Worm (Caenorhabditis elegans): ENCODE data around the gene moma-1.

Gene moma-1

DNA sequence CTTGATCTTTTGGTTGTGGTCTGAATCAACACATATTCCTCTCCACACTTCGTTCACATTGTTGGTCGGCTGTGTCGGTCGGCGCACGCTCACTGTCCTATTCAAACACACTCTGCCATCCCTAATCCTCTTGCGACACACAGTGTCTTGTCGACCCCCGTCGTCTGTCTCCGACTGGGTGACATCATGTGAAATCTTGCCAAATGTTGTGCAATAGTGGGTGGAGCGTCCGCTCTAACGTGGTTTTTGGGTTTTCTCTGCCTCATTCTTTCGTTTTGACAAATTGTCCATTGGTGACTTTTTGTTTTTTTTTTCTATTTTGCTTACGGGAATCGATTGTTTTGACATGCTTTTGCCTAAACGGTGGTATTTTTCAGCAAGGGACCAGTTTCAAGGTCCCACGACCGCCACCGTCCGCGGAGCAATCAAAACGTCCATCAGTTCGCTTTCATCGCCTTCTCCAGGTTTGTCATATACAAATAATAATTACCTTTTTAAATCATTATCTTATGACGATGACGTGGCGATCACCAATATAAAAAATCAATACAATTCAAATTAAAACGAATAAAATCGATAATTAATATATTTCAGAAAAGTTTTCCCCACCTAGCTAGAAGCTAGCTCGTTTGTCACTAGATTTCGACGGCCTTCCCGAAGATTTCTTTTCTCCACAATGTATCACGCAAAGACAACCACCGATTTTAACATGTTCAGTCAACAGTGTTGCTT, 18.3 kb downstream of the moma-1 start (continued):
- TF ChIP-seq pqm-1 (tag; optimal IDR thresholded peaks at IDR 0.05), result peak; percentile 91
- TF ChIP-seq daf-12 (tag; optimal IDR thresholded peaks at IDR 0.05), result no peak
- peak; percentile 97 for TF ChIP-seq hmg-11 (tag; optimal IDR thresholded peaks at IDR 0.05)
- TF ChIP-seq ceh-28 (tag; optimal IDR thresholded peaks at IDR 0.05), result peak; percentile 93
- peak; percentile 96 for TF ChIP-seq nfya-1 (tag; optimal IDR thresholded peaks at IDR 0.05; ENCODE audit: insufficient read depth)
- TF ChIP-seq nhr-67 (tag; optimal IDR thresholded peaks at IDR 0.05), result no peak
- TF ChIP-seq nhr-28 (tag; optimal IDR thresholded peaks at IDR 0.05), result no peak
- TF ChIP-seq nhr-12 (tag; optimal IDR thresholded peaks at IDR 0.05), result no peak
- peak; percentile 25 for TF ChIP-seq zag-1 (tag; optimal IDR thresholded peaks at IDR 0.05)
- TF ChIP-seq nhr-11 (tag; optimal IDR thresholded peaks at IDR 0.05), result peak; percentile 82
- peak; percentile 81 for TF ChIP-seq skn-1 (tag; optimal IDR thresholded peaks at IDR 0.05)
- TF ChIP-seq mml-1 (tag; optimal IDR thresholded peaks at IDR 0.05), result peak; percentile 8
- peak; percentile 83 for TF ChIP-seq egl-5 (tag; optimal IDR thresholded peaks at IDR 0.05)
- TF ChIP-seq ztf-4 (tag; optimal IDR thresholded peaks at IDR 0.05), result peak; percentile 67
- TF ChIP-seq ceh-82 (tag; optimal IDR thresholded peaks at IDR 0.05), result no peak
- TF ChIP-seq aly-2 (tag; optimal IDR thresholded peaks at IDR 0.05), result no peak
- TF ChIP-seq nhr-23 (tag; optimal IDR thresholded peaks at IDR 0.05), result peak; percentile 94

DNA sequence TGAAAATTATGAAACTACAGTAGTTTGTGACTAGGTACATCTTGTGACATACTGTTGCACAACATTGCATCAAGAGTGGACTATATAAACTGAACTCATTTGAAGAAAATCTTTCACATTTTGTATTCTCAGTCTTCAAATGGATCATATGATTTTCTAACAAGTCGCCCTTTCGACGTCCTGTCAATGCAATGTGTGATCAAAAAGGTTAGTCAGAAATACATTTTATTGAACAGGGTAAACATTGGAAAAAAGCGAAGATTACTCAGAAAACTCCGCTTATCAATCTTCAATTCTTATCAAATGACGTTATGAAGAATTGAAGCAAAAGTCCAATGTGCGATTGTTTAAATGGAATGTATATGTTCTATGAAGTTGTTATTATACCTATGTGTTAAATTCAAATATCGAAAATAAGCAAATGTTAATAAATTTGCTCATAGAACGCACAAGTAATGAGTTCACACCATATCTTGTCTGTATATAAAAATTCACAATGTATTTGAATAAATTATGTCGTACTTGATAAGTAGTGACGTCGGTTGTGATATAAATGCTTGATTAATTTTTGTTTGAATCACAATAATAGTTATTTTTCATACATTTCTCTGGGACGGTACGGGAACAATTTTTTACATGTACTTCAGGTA, 19.2 kb downstream of the moma-1 start, which contains the start of gene zip-2:
TSS of gene zip-2 (plus strand) at position 128 of the 650 bp plus-strand sequence.
- TF ChIP-seq nhr-25 (tag; optimal IDR thresholded peaks at IDR 0.05) (no peak), jun-1 (tag; optimal IDR thresholded peaks at IDR 0.05) (peak; percentile 24), elt-3 (tag; optimal IDR thresholded peaks at IDR 0.05) (no peak), lin-39 (tag; optimal IDR thresholded peaks at IDR 0.05) (no peak), elt-1 (tag; optimal IDR thresholded peaks at IDR 0.05) (no peak), nhr-76 (tag; optimal IDR thresholded peaks at IDR 0.05) (no peak), nhr-237 (tag; optimal IDR thresholded peaks at IDR 0.05) (no peak), egl-27 (tag; optimal IDR thresholded peaks at IDR 0.05) (no peak), R02D3.7 (tag; optimal IDR thresholded peaks at IDR 0.05) (no peak), nhr-77 (tag; optimal IDR thresholded peaks at IDR 0.05) (no peak), fkh-2 (tag; optimal IDR thresholded peaks at IDR 0.05) (no peak), pqm-1 (tag; optimal IDR thresholded peaks at IDR 0.05) (peak; percentile 98), nhr-12 (tag; optimal IDR thresholded peaks at IDR 0.05) (no peak), zag-1 (tag; optimal IDR thresholded peaks at IDR 0.05) (no peak), lin-15B (tag; optimal IDR thresholded peaks at IDR 0.05) (no peak), sea-2 (GFP tag; optimal IDR thresholded peaks at IDR 0.05) (no peak), elt-2 (tag; optimal IDR thresholded peaks at IDR 0.05) (peak; percentile 93), pha-4 (tag; optimal IDR thresholded peaks at IDR 0.05) (peak; percentile 79), ceh-82 (tag; optimal IDR thresholded peaks at IDR 0.05) (peak; percentile 8), tbx-2 (tag; optimal IDR thresholded peaks at IDR 0.05) (no peak), lsy-12 (tag; optimal IDR thresholded peaks at IDR 0.05) (no peak), fos-1 (tag; optimal IDR thresholded peaks at IDR 0.05) (peak; percentile 14), ceh-28 (tag; optimal IDR thresholded peaks at IDR 0.05) (peak; percentile 27), mml-1 (tag; optimal IDR thresholded peaks at IDR 0.05) (no peak), ZK546.5 (tag; optimal IDR thresholded peaks at IDR 0.05) (no peak), unc-62 (GFP tag; optimal IDR thresholded peaks at IDR 0.05) (no peak), nhr-23 (tag; optimal IDR thresholded peaks at IDR 0.05) (no peak)

ce11 chrIII:831961-832360, 20.2 kb downstream of the moma-1 start, which contains the start of gene ceeh-1:
Gene ceeh-1 (minus strand): TSS chrIII:832277.
- TF ChIP-seq nhr-237 (tag; optimal IDR thresholded peaks at IDR 0.05) (no peak), elt-3 (tag; optimal IDR thresholded peaks at IDR 0.05) (no peak), mdl-1 (tag; optimal IDR thresholded peaks at IDR 0.05) (no peak), pqm-1 (tag; optimal IDR thresholded peaks at IDR 0.05) (no peak), elt-2 (tag; optimal IDR thresholded peaks at IDR 0.05) (peak; percentile 29), nhr-76 (tag; optimal IDR thresholded peaks at IDR 0.05) (no peak), ceh-9 (tag; optimal IDR thresholded peaks at IDR 0.05) (no peak)

Data from whole organism, L3 larva.